Worm (Caenorhabditis elegans): ENCODE results near the gene T03F6.10.

Gene T03F6.10

DNA sequence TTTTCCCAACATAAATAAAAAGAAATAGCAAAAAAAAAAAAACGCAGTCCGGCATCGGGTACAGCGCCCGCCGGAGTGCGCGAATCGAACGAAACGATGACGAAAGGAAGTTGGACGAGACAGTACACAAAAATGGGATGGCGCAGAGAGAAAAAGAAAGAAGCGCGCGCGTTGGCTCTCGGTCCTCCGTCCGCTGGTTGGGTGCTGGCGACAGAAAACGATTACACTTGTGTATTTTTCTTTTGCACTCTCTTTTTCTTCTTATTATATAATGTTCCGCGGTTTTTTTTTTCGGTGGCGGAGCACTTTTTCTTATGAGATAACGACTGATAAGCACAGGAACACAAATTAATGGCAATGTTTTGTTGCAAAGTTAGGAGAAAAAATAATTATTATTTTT is 893 bp downstream of the T03F6.10 start:
- TF ChIP-seq mep-1 (tag; optimal IDR thresholded peaks at IDR 0.05): no peak
- TF ChIP-seq nhr-2 (tag; optimal IDR thresholded peaks at IDR 0.05): no peak
- TF ChIP-seq ztf-11 (tag; optimal IDR thresholded peaks at IDR 0.05): no peak
- no peak for TF ChIP-seq lin-32 (GFP tag; optimal IDR thresholded peaks at IDR 0.05)
- TF ChIP-seq ceh-83 (GFP tag; optimal IDR thresholded peaks at IDR 0.05): no peak
- TF ChIP-seq snpc-4 (tag; optimal IDR thresholded peaks at IDR 0.05): no peak
- no peak for TF ChIP-seq ham-2 (GFP tag; optimal IDR thresholded peaks at IDR 0.05)
- TF ChIP-seq nhr-76 (tag; optimal IDR thresholded peaks at IDR 0.05): no peak
- TF ChIP-seq elt-3 (tag; optimal IDR thresholded peaks at IDR 0.05): no peak
- no peak for TF ChIP-seq sem-2 (GFP tag; optimal IDR thresholded peaks at IDR 0.05)
- TF ChIP-seq flh-1 (GFP tag; optimal IDR thresholded peaks at IDR 0.05): no peak
- no peak for TF ChIP-seq sptf-1 (tag; optimal IDR thresholded peaks at IDR 0.05)
- no peak for TF ChIP-seq zip-8 (tag; optimal IDR thresholded peaks at IDR 0.05)
- TF ChIP-seq unc-120 (tag; optimal IDR thresholded peaks at IDR 0.05; ENCODE audit: poor library complexity, severe bottlenecking): no peak
- TF ChIP-seq mls-2 (tag; optimal IDR thresholded peaks at IDR 0.05): no peak
- TF ChIP-seq unc-39 (tag; optimal IDR thresholded peaks at IDR 0.05): no peak
- no peak for TF ChIP-seq cnd-1 (tag; optimal IDR thresholded peaks at IDR 0.05)

DNA sequence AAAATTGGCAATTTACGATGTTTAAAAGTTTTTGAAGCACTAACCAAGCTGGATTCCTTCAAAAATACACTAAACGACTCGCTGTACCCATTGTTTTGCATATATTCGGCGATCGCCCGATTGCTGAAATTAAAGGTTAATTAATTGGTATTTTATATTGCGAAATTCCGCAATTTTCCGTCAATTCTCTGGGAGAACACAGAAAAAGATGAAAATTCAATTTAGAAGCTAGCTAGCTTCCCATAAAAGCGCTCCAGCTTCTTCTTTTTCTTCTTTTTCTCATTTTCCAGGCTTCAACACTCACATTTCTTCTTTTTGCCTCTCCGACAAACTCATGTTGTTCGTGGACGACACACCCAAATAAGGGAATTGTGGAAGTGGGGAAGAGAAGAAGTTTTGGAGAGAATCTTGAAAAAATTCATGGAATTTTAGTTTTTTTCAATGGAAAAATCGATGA is 1.8 kb downstream of the T03F6.10 start, which contains the start of gene lis-1:
Gene lis-1 (minus strand): TSS at position 407 of the 457 bp plus-strand sequence.
- TF ChIP-seq unc-39 (tag; optimal IDR thresholded peaks at IDR 0.05) (no peak), ces-1 (GFP tag; optimal IDR thresholded peaks at IDR 0.05) (peak; percentile 87)

DNA sequence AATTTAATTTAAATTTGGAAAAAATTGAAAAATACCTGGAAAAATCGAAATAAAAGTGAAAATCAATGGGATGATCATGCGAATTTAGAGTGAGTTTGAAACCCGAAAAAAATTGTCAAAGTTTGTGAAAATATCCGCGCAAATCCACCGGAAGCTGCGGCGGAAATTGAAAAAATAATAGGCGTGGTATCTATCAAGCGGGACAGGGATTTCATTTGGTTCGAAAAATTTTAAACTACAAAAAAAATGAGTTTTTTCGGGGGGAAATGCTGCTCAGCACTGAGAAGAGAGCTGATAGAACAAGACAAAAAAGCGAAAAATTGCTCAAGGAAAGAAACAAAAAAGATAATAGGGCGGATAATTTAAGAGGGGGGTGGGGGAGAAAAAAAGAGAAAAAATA is 7.2 kb downstream of the T03F6.10 start, which contains the start of gene T03F6.9:
Gene T03F6.9 (minus strand): TSS at position 101 of the 400 bp plus-strand sequence.
- TF ChIP-seq bed-3 (GFP tag; optimal IDR thresholded peaks at IDR 0.05): no peak
- no peak for TF ChIP-seq nhr-2 (tag; optimal IDR thresholded peaks at IDR 0.05)
- TF ChIP-seq mep-1 (tag; optimal IDR thresholded peaks at IDR 0.05): no peak
- no peak for TF ChIP-seq drap-1 (GFP tag; optimal IDR thresholded peaks at IDR 0.05)
- no peak for TF ChIP-seq mls-2 (tag; optimal IDR thresholded peaks at IDR 0.05)
- no peak for TF ChIP-seq ceh-83 (GFP tag; optimal IDR thresholded peaks at IDR 0.05)

DNA sequence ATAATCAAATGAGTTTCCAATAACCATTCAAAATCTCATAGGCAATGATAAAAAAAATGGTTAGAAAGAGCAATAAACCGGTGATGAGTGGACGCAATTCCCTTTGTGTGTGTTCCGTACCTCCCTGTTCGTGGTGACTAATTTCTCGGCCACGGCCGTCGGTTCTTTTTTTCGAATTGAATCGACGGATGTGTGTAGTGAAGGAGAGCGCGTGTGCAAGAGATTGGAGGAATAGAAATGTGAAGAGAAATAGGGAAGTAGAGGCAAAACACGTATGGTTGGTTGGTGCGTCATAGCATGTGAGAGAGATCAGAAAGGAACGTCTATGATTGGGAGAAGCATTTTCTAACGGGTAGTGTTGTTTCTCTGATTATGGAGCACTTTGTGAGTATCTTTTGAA is 18.3 kb downstream of the T03F6.10 start:
- TF ChIP-seq bed-3 (GFP tag; optimal IDR thresholded peaks at IDR 0.05): no peak
- no peak for TF ChIP-seq drap-1 (GFP tag; optimal IDR thresholded peaks at IDR 0.05)
- TF ChIP-seq nhr-237 (tag; optimal IDR thresholded peaks at IDR 0.05): no peak
- TF ChIP-seq nhr-28 (tag; optimal IDR thresholded peaks at IDR 0.05): no peak
- peak; percentile 45 for TF ChIP-seq mep-1 (tag; optimal IDR thresholded peaks at IDR 0.05)
- no peak for TF ChIP-seq ztf-11 (tag; optimal IDR thresholded peaks at IDR 0.05)
- no peak for TF ChIP-seq sem-2 (GFP tag; optimal IDR thresholded peaks at IDR 0.05)
- peak; percentile 29 for TF ChIP-seq unc-120 (tag; optimal IDR thresholded peaks at IDR 0.05; ENCODE audit: poor library complexity, severe bottlenecking)
- TF ChIP-seq ces-1 (GFP tag; optimal IDR thresholded peaks at IDR 0.05): peak; percentile 29

DNA sequence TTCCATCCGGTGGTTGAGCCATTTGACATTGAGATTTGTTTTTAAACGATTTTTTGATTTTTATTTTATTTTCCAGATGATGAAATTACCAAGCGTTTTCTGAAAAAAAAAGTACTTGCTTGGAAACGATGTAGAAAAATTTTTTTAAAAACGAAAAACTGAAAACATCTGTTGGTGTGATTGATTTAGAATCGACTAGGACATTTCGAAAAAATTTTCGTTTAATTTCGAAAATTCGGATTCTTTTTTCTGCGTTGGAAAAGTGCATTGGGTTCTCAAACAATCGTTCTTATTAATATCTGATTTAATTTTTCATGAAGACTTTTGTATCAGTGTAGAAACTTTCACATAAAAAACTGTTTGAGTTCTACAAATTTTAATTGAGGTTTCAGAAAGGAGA is 18.9 kb downstream of the T03F6.10 start, which contains the start of gene F53A2.9:
Gene F53A2.9 (minus strand): TSS at position 101 of the 400 bp plus-strand sequence.
- TF ChIP-seq zip-8 (tag; optimal IDR thresholded peaks at IDR 0.05) (no peak), ces-1 (GFP tag; optimal IDR thresholded peaks at IDR 0.05) (no peak), unc-120 (tag; optimal IDR thresholded peaks at IDR 0.05; ENCODE audit: poor library complexity, severe bottlenecking) (no peak)

DNA sequence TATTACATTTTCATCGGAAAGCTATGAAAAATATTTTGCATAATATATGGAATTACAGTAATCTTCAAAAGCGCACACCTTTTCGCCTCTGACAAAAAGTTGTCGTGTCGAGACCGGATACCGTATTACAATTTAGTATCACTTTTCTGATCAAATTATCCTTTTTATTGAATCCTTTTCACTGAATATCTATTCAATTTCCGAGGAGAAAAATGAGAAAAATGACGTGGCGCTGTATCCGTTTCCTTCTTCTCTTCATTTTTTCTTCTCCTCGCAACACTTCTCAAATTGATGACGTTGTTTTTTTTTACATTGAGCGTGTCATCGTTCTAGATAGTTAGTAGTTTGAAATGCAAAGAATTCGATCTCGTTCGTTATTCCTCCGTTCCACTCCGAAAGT is 27.2 kb downstream of the T03F6.10 start:
- peak; percentile 26 for TF ChIP-seq ces-1 (GFP tag; optimal IDR thresholded peaks at IDR 0.05)
- TF ChIP-seq nhr-12 (tag; optimal IDR thresholded peaks at IDR 0.05): no peak

DNA sequence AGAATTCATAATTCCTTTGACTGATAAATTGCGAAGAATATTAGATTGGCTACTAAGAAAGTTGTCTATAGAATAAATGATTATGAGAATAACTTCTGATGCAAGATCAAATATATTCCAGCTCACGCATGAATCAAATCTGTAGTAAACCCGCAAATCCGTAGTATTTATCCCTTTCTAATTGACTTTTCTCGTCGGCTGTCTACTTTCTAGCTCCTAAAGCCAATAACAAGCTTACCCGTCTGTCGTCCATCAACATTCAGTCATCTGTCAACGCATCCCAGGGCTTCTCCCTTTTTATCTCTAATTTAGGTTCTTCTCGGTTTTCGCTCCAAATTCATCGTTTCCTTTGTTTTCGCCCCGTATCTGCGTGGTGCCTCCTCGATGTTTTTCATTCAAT is 29.3 kb downstream of the T03F6.10 start:
- TF ChIP-seq unc-62 (GFP tag; optimal IDR thresholded peaks at IDR 0.05) (peak; percentile 25), ces-1 (GFP tag; optimal IDR thresholded peaks at IDR 0.05) (peak; percentile 91), mep-1 (tag; optimal IDR thresholded peaks at IDR 0.05) (no peak)

DNA sequence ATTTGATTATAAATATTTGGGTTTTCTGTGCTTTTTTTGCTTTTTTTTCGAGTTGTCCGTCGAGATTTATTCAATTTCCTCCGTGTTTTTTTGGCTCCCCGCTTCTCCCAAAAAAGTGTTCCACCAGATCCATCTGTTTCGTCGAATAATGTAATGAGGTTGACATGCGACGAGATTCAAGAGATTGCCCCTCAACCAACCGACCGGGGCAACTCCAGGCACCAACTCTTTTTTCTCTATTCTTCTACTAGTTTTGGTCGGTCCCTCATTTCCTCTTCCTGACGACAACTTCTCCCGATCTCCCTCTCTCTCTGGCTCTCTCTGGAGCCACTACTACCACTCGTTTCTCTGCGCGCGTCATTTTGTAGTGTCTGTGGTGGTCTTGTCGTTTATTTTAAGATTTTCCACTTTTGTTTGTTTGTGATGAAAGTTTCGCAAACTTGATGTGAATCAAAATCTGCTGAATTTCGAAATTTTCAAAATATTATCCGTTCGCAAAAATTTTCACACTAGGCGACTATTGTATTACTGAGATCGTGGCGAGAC is 30.3 kb downstream of the T03F6.10 start:
- no peak for TF ChIP-seq sem-2 (GFP tag; optimal IDR thresholded peaks at IDR 0.05)
- TF ChIP-seq unc-39 (tag; optimal IDR thresholded peaks at IDR 0.05): no peak
- TF ChIP-seq unc-120 (tag; optimal IDR thresholded peaks at IDR 0.05; ENCODE audit: poor library complexity, severe bottlenecking): no peak
- TF ChIP-seq ces-1 (GFP tag; optimal IDR thresholded peaks at IDR 0.05): peak; percentile 3
- no peak for TF ChIP-seq mep-1 (tag; optimal IDR thresholded peaks at IDR 0.05)
